Fruit fly (Drosophila melanogaster): ENCODE measurements around the gene verm.

dm6 chr3L:19704869-19705268 lies 9.8 kb upstream of the verm start:
- TF ChIP-seq croc (GFP tag; conservative IDR thresholded peaks at IDR 0.05): no peak
- no peak for TF ChIP-seq Adf1 (GFP tag; IDR thresholded peaks at IDR 0.05)
- no peak for TF ChIP-seq prd (optimal IDR thresholded peaks at IDR 0.05)
- TF ChIP-seq prd (GFP tag; IDR thresholded peaks at IDR 0.05): no peak

All from whole organism, embryonic.